Worm (Caenorhabditis elegans) whole organism, L4 larva: Measurements from ENCODE around the gene T09F3.7.

Experiments
- D1046.2 ChIP-seq: fragments of 200-800 bp; sonication (Bioruptor generic); IDR thresholded peaks from 2 replicates; pipeline ENCODE4 v1.3.6; 2022; ENCODE audit warnings: missing genetic modification characterization, missing compliant biosample characterization
- F10B5.3 ChIP-seq: sonication (generic microtip); optimal IDR thresholded peaks from 2 replicates; lab custom pipeline; 2016; ENCODE audit warnings: mild to moderate bottlenecking, missing genetic modification characterization, missing compliant biosample characterization
- F26F4.8 ChIP-seq: fragments of 200-800 bp; sonication (Bioruptor generic); conservative IDR thresholded peaks from 2 replicates; pipeline ENCODE4 v1.3.6; 2022; ENCODE audit warnings: missing genetic modification characterization, missing compliant biosample characterization
- T26A8.4 ChIP-seq: fragments of 200-800 bp; sonication (Bioruptor generic); IDR thresholded peaks from 2 replicates; pipeline ENCODE4 v1.3.6; 2022; ENCODE audit warnings: missing genetic modification characterization, missing compliant biosample characterization
- Y48G9A.11 ChIP-seq: fragments of 200-800 bp; sonication (Bioruptor generic); IDR thresholded peaks from 2 replicates; pipeline ENCODE4 v1.3.6; 2022; ENCODE audit warnings: missing genetic modification reagents, missing genetic modification characterization, missing compliant biosample characterization
- Y75B8A.6 ChIP-seq: fragments of 200-800 bp; sonication (Bioruptor generic); IDR thresholded peaks from 2 replicates; pipeline ENCODE4 v1.3.6; 2022; ENCODE audit warnings: missing genetic modification reagents, missing genetic modification characterization, missing compliant biosample characterization
- ama-1 ChIP-seq: fragments of 150-350 bp; optimal IDR thresholded peaks from 2 replicates; lab custom pipeline; 2014; ENCODE audit warnings: inconsistent platforms, mixed read lengths
- arid-1 ChIP-seq: fragments of 200-800 bp; sonication (Bioruptor generic); conservative IDR thresholded peaks from 2 replicates; pipeline ENCODE4 v1.3.6; 2022; ENCODE audit warnings: missing genetic modification reagents, missing genetic modification characterization, missing compliant biosample characterization
- ceh-44 ChIP-seq: fragments of 200-800 bp; sonication (Bioruptor generic); IDR thresholded peaks from 2 replicates; pipeline ENCODE4 v1.3.6; 2022; ENCODE audit warnings: missing genetic modification reagents, missing genetic modification characterization, missing compliant biosample characterization
- ceh-62 ChIP-seq: sonication (generic microtip); optimal IDR thresholded peaks from 2 replicates; lab custom pipeline; 2017; ENCODE audit warnings: missing biosample characterization, missing genetic modification characterization
- daf-16 ChIP-seq, 3 experiments: sonication (generic microtip); optimal IDR thresholded peaks; 2 replicates each; lab custom pipeline; 2016 to 2017; ENCODE audit warnings: missing genetic modification characterization in 3 of 3, missing genetic modification reagents in 3 of 3, mild to moderate bottlenecking in 2 of 3, missing compliant biosample characterization in 2 of 3, missing biosample characterization in 1 of 3, moderate library complexity in 1 of 3
- daf-19 ChIP-seq: fragments of 200-800 bp; sonication (Bioruptor generic); conservative IDR thresholded peaks from 2 replicates; pipeline ENCODE4 v1.3.6; 2022; ENCODE audit warnings: missing genetic modification characterization, missing compliant biosample characterization
- daf-8 ChIP-seq: fragments of 200-800 bp; sonication (Bioruptor generic); IDR thresholded peaks from 2 replicates; pipeline ENCODE4 v1.3.6; 2022; ENCODE audit warnings: missing genetic modification characterization, missing compliant biosample characterization
- dmd-6 ChIP-seq: fragments of 200-800 bp; sonication (Bioruptor generic); IDR thresholded peaks from 2 replicates; pipeline ENCODE4 v1.3.6; 2022; ENCODE audit warnings: missing genetic modification reagents, missing genetic modification characterization, missing compliant biosample characterization
- duxl-1 ChIP-seq: sonication (generic microtip); optimal IDR thresholded peaks from 2 replicates; lab custom pipeline; 2016; ENCODE audit warnings: mild to moderate bottlenecking, missing genetic modification characterization, moderate library complexity, missing compliant biosample characterization; ENCODE audit not compliant: poor library complexity
- fkh-10 ChIP-seq: fragments of 150-350 bp; optimal IDR thresholded peaks from 2 replicates; lab custom pipeline; 2014; ENCODE audit warnings: missing biosample characterization, missing genetic modification reagents, missing genetic modification characterization
- fos-1 ChIP-seq: fragments of 150-350 bp; optimal IDR thresholded peaks from 2 replicates; lab custom pipeline; 2014; ENCODE audit warnings: missing biosample characterization, missing genetic modification characterization
- gei-8 ChIP-seq: fragments of 200-800 bp; sonication (Bioruptor generic); optimal IDR thresholded peaks from 2 replicates; lab custom pipeline; 2018; ENCODE audit warnings: mild to moderate bottlenecking, missing genetic modification characterization, missing compliant biosample characterization
- lim-7 ChIP-seq: fragments of 200-800 bp; sonication (Bioruptor generic); IDR thresholded peaks from 2 replicates; pipeline ENCODE4 v1.3.6; 2022; ENCODE audit warnings: missing genetic modification characterization, missing compliant biosample characterization
- lin-13 ChIP-seq: fragments of 150-350 bp; optimal IDR thresholded peaks from 2 replicates; lab custom pipeline; 2014; ENCODE audit warnings: missing biosample characterization, missing genetic modification reagents, missing genetic modification characterization
- lin-29 ChIP-seq: fragments of 200-800 bp; sonication (Bioruptor generic); IDR thresholded peaks from 2 replicates; pipeline ENCODE4 v1.3.6; 2022; ENCODE audit warnings: missing genetic modification reagents, missing genetic modification characterization, missing compliant biosample characterization
- lin-38 ChIP-seq: fragments of 200-800 bp; sonication (Bioruptor generic); IDR thresholded peaks from 2 replicates; pipeline ENCODE4 v1.3.6; 2022; ENCODE audit warnings: missing genetic modification reagents, missing genetic modification characterization, missing compliant biosample characterization
- lin-39 ChIP-seq: fragments of 150-350 bp; optimal IDR thresholded peaks from 2 replicates; lab custom pipeline; 2014; ENCODE audit warnings: missing biosample characterization, missing genetic modification reagents, missing genetic modification characterization
- lir-3 ChIP-seq: sonication (generic microtip); optimal IDR thresholded peaks from 2 replicates; lab custom pipeline; 2016; ENCODE audit warnings: mild to moderate bottlenecking, missing genetic modification characterization, missing compliant biosample characterization
- lsy-2 ChIP-seq, 2 experiments: fragments of 150-350 bp in 1 of 2; sonication (generic microtip) in 1 of 2; optimal IDR thresholded peaks; 2 replicates each; lab custom pipeline; 2014 to 2017; ENCODE audit warnings: missing biosample characterization in 2 of 2, missing genetic modification characterization in 2 of 2
- mes-2 ChIP-seq: sonication (generic microtip); optimal IDR thresholded peaks from 2 replicates; lab custom pipeline; 2016; ENCODE audit warnings: missing genotype, mild to moderate bottlenecking, missing genetic modification characterization, missing compliant biosample characterization; ENCODE audit not compliant: poor library complexity, severe bottlenecking
- mxl-2 ChIP-seq: fragments of 200-800 bp; sonication (Bioruptor generic); conservative IDR thresholded peaks from 2 replicates; pipeline ENCODE4 v1.3.6; 2022; ENCODE audit warnings: missing genetic modification reagents, missing genetic modification characterization, missing compliant biosample characterization
- mxl-3 ChIP-seq: fragments of 200-800 bp; sonication (Bioruptor generic); optimal IDR thresholded peaks from 2 replicates; lab custom pipeline; 2018; ENCODE audit warnings: mild to moderate bottlenecking, missing genetic modification characterization, missing compliant biosample characterization
- nhr-102 ChIP-seq: sonication (generic microtip); optimal IDR thresholded peaks from 2 replicates; lab custom pipeline; 2016; ENCODE audit warnings: mild to moderate bottlenecking, missing genetic modification characterization, moderate library complexity, missing compliant biosample characterization
- nhr-11 ChIP-seq: fragments of 150-350 bp; optimal IDR thresholded peaks from 2 replicates; lab custom pipeline; 2014; ENCODE audit warnings: missing biosample characterization, missing genetic modification characterization
- nhr-237 ChIP-seq: sonication (generic microtip); optimal IDR thresholded peaks from 2 replicates; lab custom pipeline; 2017; ENCODE audit warnings: missing biosample characterization, missing genetic modification characterization
- nhr-42 ChIP-seq: fragments of 200-800 bp; sonication (Bioruptor generic); IDR thresholded peaks from 2 replicates; pipeline ENCODE4 v1.3.6; 2022; ENCODE audit warnings: missing genetic modification characterization, missing compliant biosample characterization
- nhr-48 ChIP-seq: sonication (generic microtip); optimal IDR thresholded peaks from 2 replicates; lab custom pipeline; 2016; ENCODE audit warnings: mild to moderate bottlenecking, missing genetic modification characterization, missing compliant biosample characterization
- php-3 ChIP-seq: fragments of 200-800 bp; sonication (Bioruptor generic); IDR thresholded peaks from 2 replicates; pipeline ENCODE4 v1.3.6; 2022; ENCODE audit warnings: missing genetic modification reagents, missing genetic modification characterization, missing compliant biosample characterization
- rbr-2 ChIP-seq: sonication (generic microtip); optimal IDR thresholded peaks from 2 replicates; lab custom pipeline; 2016; ENCODE audit warnings: missing genotype, missing genetic modification characterization, missing compliant biosample characterization
- saeg-2 ChIP-seq: fragments of 200-800 bp; sonication (Bioruptor generic); IDR thresholded peaks from 2 replicates; pipeline ENCODE4 v1.3.6; 2022; ENCODE audit warnings: missing genetic modification reagents, missing genetic modification characterization, missing compliant biosample characterization
- sdz-12 ChIP-seq: fragments of 200-800 bp; sonication (Bioruptor generic); optimal IDR thresholded peaks from 2 replicates; lab custom pipeline; 2018; ENCODE audit warnings: mild to moderate bottlenecking, missing genetic modification characterization, missing compliant biosample characterization
- set-16 ChIP-seq: fragments of 200-800 bp; sonication (Bioruptor generic); IDR thresholded peaks from 2 replicates; pipeline ENCODE4 v1.3.6; 2022; ENCODE audit warnings: missing genetic modification reagents, missing genetic modification characterization, missing compliant biosample characterization
- skn-1 ChIP-seq: fragments of 150-350 bp; optimal IDR thresholded peaks from 2 replicates; lab custom pipeline; 2014; ENCODE audit warnings: missing biosample characterization, missing genetic modification characterization
- snpc-1.2 ChIP-seq: fragments of 200-800 bp; sonication (Bioruptor generic); IDR thresholded peaks from 2 replicates; pipeline ENCODE4 v1.3.6; 2022; ENCODE audit warnings: missing genetic modification reagents, missing genetic modification characterization, missing compliant biosample characterization
- spr-1 ChIP-seq: sonication (generic microtip); optimal IDR thresholded peaks from 2 replicates; lab custom pipeline; 2016; ENCODE audit warnings: mild to moderate bottlenecking, missing genetic modification characterization, missing compliant biosample characterization
- spr-3 ChIP-seq: fragments of 200-800 bp; sonication (Bioruptor generic); optimal IDR thresholded peaks from 2 replicates; lab custom pipeline; 2018; ENCODE audit warnings: mild to moderate bottlenecking, missing genetic modification characterization, missing compliant biosample characterization
- tag-97 ChIP-seq: fragments of 200-800 bp; sonication (Bioruptor generic); IDR thresholded peaks from 2 replicates; pipeline ENCODE4 v1.3.6; 2022; ENCODE audit warnings: missing genetic modification characterization, missing compliant biosample characterization
- zag-1 ChIP-seq: fragments of 150-350 bp; optimal IDR thresholded peaks from 2 replicates; lab custom pipeline; 2014; ENCODE audit warnings: missing biosample characterization, missing genetic modification characterization
- zfp-3 ChIP-seq: fragments of 200-800 bp; sonication (Bioruptor generic); conservative IDR thresholded peaks from 2 replicates; pipeline ENCODE4 v1.3.6; 2022; ENCODE audit warnings: missing genetic modification reagents, missing genetic modification characterization, missing compliant biosample characterization

Gene T09F3.7

DNA sequence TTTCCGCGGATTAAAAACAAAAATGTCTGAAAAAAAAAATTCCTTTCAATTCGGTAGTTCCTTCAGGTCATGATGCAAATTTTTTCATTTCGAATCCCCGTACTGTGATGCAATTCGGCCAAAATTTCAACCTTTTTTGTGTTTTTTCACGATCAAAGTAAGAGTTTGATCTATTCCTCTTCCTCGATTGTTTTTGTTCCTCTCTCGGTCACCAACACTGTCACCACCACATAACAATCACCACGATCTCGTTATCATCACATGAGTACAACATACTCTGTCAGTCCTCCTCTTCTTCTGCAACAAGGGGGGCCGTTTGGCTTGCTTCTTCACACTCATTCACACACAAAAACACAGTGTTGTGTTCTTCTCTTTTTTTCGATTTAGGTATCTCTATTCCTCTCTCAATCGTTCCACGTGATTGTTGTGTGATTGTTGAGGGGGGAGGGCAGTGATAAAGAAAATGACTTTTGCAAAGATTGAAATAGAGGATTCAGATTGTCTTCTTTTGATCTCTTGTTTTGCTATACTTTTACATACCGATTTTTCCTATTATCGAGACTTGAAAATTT lies 632 bp upstream of the T09F3.7 start (continued):
- TF ChIP-seq ama-1 (lab: Kevin White, UChicago) (peak; percentile 16), lin-29 (GFP tag; lab: Robert Waterston, UW) (no peak), ceh-62 (tag; lab: Kevin White, UChicago) (no peak), dmd-6 (no peak), lsy-2 (tag; optimal IDR thresholded peaks at IDR 0.05; lab: Kevin White, UChicago) (peak in 1 of 2 experiments; percentile 58), lir-3 (tag; lab: Kevin White, UChicago) (no peak), lim-7 (no peak), Y75B8A.6 (no peak), snpc-1.2 (GFP tag; lab: Robert Waterston, UW) (no peak), saeg-2 (GFP tag; lab: Robert Waterston, UW) (no peak), spr-3 (GFP tag; lab: Kevin White, UChicago) (no peak), nhr-11 (peak; percentile 54), mxl-3 (GFP tag; lab: Kevin White, UChicago) (peak; percentile 93), F26F4.8 (GFP tag; lab: Robert Waterston, UW) (no peak), arid-1 (GFP tag; lab: Robert Waterston, UW) (no peak), nhr-102 (no peak)

DNA sequence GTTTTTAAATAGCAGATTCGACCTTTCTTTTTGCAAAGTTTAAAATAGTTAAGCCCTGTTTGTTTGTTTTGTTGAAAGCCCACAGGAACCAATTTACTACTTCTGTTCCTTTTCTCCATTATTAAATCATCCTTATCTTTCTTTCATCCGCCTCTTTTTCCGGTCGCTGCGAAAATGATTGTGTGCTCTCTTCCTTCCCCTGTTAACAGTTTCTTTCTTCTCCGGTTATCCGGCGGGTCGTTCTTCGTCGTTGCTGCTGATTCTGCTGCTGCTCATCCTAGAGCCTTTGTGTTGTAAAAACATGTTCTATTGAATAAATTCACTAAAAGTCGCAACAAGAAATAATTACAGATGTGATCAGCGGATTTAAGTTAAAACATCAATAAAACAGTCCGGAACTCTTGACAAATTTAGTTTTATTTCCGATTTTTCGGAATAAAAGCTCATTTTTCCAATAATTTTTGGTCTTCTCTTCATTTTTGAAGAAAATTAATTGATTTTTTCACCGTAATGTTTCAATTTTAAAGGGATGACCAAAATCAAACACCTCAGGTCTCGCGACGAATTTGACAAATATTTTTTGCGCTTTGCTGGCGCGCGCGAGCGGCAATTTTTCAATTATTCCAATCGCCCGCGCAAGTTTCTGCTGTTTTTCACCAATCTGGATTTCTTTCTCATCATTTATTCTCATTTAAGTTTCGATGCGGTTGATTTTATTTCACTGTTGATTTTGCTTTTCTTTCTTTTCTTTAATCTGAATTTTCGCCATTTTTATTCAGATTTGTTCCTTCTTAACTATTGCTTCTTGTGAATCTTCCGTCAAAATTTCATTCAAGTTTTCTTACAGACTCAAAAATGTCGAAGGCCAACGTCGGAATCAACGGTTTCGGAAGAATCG lies 2.6 kb downstream of the T09F3.7 start, which contains the start of gene gpd-1:
Gene gpd-1, plus strand, starts transcription at position 848 of the 898 bp plus-strand sequence.
- TF ChIP-seq nhr-237 (tag; lab: Kevin White, UChicago) (no peak), Y75B8A.6 (no peak), zfp-3 (peak; percentile 57; the same call in 1 of the 2 replicates), tag-97 (GFP tag; lab: Robert Waterston, UW) (no peak), sdz-12 (peak; percentile 3), ama-1 (lab: Kevin White, UChicago) (peak; percentile 74), set-16 (no peak), lsy-2 (tag; optimal IDR thresholded peaks at IDR 0.05; lab: Kevin White, UChicago) (no peak), D1046.2 (GFP tag; lab: Robert Waterston, UW) (0 out of 2 replicates have a peak, but pooled peaks have one; percentile 59), fkh-10 (GFP tag; lab: Kevin White, UChicago) (no peak), nhr-11 (no peak), nhr-102 (peak; percentile 45), rbr-2 (tag; lab: Kevin White, UChicago) (no peak), Y48G9A.11 (GFP tag; lab: Robert Waterston, UW) (peak; percentile 61; the same call in 1 of the 2 replicates), lin-13 (no peak), nhr-48 (tag; lab: Kevin White, UChicago) (peak; percentile 32), daf-19 (GFP tag; lab: Robert Waterston, UW) (no peak), spr-1 (no peak), zag-1 (tag; lab: Kevin White, UChicago) (no peak), php-3 (GFP tag; lab: Robert Waterston, UW) (0 out of 2 replicates have a peak, but pooled peaks have one; percentile 13), daf-16 (GFP tag; optimal IDR thresholded peaks at IDR 0.05; lab: Kevin White, UChicago) (no peak), daf-16 (tag; optimal IDR thresholded peaks at IDR 0.05; lab: Kevin White, UChicago) (peak; percentile 4), arid-1 (GFP tag; lab: Robert Waterston, UW) (no peak), spr-3 (GFP tag; lab: Kevin White, UChicago) (peak; percentile 19), daf-8 (GFP tag; lab: Robert Waterston, UW) (no peak), mes-2 (tag; lab: Kevin White, UChicago) (peak; percentile 6), skn-1 (tag; lab: Kevin White, UChicago) (no peak), nhr-42 (GFP tag; lab: Robert Waterston, UW) (no peak), F10B5.3 (tag; lab: Kevin White, UChicago) (no peak), dmd-6 (no peak), gei-8 (GFP tag; lab: Kevin White, UChicago) (peak; percentile 41), ceh-62 (tag; lab: Kevin White, UChicago) (no peak), ceh-44 (no peak), lin-39 (tag; lab: Kevin White, UChicago) (no peak), mxl-2 (GFP tag; lab: Robert Waterston, UW) (no peak), fos-1 (tag; lab: Kevin White, UChicago) (no peak), duxl-1 (no peak), lin-38 (GFP tag; lab: Robert Waterston, UW) (peak; percentile 73), T26A8.4 (GFP tag; lab: Robert Waterston, UW) (0 out of 2 replicates have a peak, but pooled peaks have one; percentile 12)
